Worm (Caenorhabditis elegans) whole organism, L4 larva: Measurements from ENCODE around the gene F16G10.14.

Experiments used
- fos-1 ChIP-seq: fragments of 150-350 bp; optimal IDR thresholded peaks from 2 replicates; lab custom pipeline; 2014; ENCODE audit warnings: missing biosample characterization, missing genetic modification characterization
- madf-5 ChIP-seq, 2 experiments: fragments of 200-800 bp; sonication (Bioruptor generic); IDR thresholded peaks; 2 replicates each; pipeline ENCODE4 v1.3.6; 2022; ENCODE audit warnings: missing compliant biosample characterization in 2 of 2, missing genetic modification characterization in 2 of 2
- mdl-1 ChIP-seq, 2 experiments: fragments of 150-350 bp in 1 of 2; sonication (generic microtip) in 1 of 2; optimal IDR thresholded peaks; 2 replicates each; lab custom pipeline; 2014 to 2017; ENCODE audit warnings: missing biosample characterization in 2 of 2, missing genetic modification characterization in 2 of 2
- nhr-11 ChIP-seq: fragments of 150-350 bp; optimal IDR thresholded peaks from 2 replicates; lab custom pipeline; 2014; ENCODE audit warnings: missing biosample characterization, missing genetic modification characterization

ce11 chrII:2359965-2360364 is 38.8 kb downstream of the F16G10.14 start, which contains the start of gene F43C11.16:
- TF ChIP-seq madf-5 (GFP tag; IDR thresholded peaks at IDR 0.05; lab: Robert Waterston, UW), result no peak
- TF ChIP-seq nhr-11 (tag; lab: Kevin White, UChicago), result no peak
- no peak for TF ChIP-seq fos-1 (tag; lab: Kevin White, UChicago)
- TF ChIP-seq mdl-1 (tag; optimal IDR thresholded peaks at IDR 0.05; lab: Kevin White, UChicago), result no peak
